Worm (Caenorhabditis elegans) whole organism, late embryonic: ENCODE data around the gene rei-2.

ENCODE experiments used
- K02D7.2 ChIP-seq: sonication (generic microtip); optimal IDR thresholded peaks from 2 replicates; lab custom pipeline; 2017; ENCODE audit warnings: mild to moderate bottlenecking, missing genetic modification characterization, missing compliant biosample characterization
- sox-4 ChIP-seq: sonication (generic microtip); optimal IDR thresholded peaks from 2 replicates; lab custom pipeline; 2017; ENCODE audit warnings: mild to moderate bottlenecking, missing genetic modification characterization, inconsistent platforms, missing compliant biosample characterization
- unc-3 ChIP-seq, 2 experiments: fragments of 200-800 bp in 1 of 2; sonication (Bioruptor generic) in 1 of 2; sonication (generic microtip) in 1 of 2; conservative IDR thresholded peaks in 1 of 2; optimal IDR thresholded peaks in 1 of 2; 2 replicates each; pipeline versions ENCODE4 v1.3.6 to Lab custom; 2016 to 2022; ENCODE audit warnings: missing compliant biosample characterization in 2 of 2, missing genetic modification characterization in 2 of 2, missing genetic modification reagents in 1 of 2

DNA sequence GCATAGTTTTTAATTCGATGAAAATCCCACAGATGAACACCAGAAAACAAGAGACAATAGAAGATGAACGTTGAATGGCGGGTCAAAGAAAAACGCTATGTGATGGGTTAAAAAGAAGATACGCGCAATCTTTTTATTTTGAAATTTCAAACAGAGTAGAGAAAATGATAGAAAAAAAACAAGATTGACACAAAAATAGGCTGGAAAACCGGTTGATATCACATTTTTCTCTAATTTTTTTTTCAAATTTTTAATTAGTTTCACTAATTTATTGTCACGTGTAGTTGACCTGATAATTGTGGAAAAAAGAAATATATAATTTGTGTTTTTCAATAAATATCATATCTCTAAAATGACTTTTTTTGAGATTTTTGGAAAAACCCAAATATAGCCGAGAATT is 36.2 kb upstream of the rei-2 start, which contains the start of gene C05D9.9:
- TF ChIP-seq K02D7.2 (tag; lab: Kevin White, UChicago), result no peak
- TF ChIP-seq unc-3 (GFP tag; conservative IDR thresholded peaks at IDR 0.05; lab: Robert Waterston, UW), result no peak
- no peak for TF ChIP-seq unc-3 (tag; optimal IDR thresholded peaks at IDR 0.05; lab: Kevin White, UChicago)
- TF ChIP-seq sox-4 (tag; lab: Kevin White, UChicago), result no peak
